Worm (Caenorhabditis elegans): ENCODE data around the gene Y57G11C.1147.

Gene Y57G11C.1147

DNA sequence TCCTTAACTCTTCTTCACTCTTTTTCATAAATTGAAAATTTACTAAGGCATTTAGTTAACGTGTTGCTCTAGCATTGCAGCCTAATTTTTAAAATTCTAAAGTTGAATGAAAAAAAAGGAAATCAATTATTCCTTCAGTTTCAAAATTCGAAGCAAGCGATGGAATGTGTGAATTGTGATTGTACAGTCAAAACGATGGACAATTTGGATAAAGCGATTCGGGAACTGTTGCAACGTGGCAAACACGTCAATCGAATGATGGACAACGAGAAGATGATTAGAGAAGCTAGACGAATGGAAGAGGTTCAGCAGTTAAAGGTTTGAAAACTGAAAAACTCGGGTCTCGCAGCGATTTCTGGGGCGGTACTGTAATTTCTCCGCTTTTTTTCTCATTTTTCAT is 1.9 kb upstream of the Y57G11C.1147 start, which contains the start of gene Y57G11C.14:
TSS of gene Y57G11C.14 (plus strand) at position 126 of the 400 bp plus-strand sequence.
- TF ChIP-seq egl-5 (tag; optimal IDR thresholded peaks at IDR 0.05): no peak
- no peak for TF ChIP-seq nhr-43 (tag; optimal IDR thresholded peaks at IDR 0.05; ENCODE audit: poor library complexity, severe bottlenecking)
- TF ChIP-seq ztf-4 (tag; optimal IDR thresholded peaks at IDR 0.05): no peak
- TF ChIP-seq elt-3 (tag; optimal IDR thresholded peaks at IDR 0.05): no peak
- TF ChIP-seq nhr-237 (tag; optimal IDR thresholded peaks at IDR 0.05): no peak
- no peak for TF ChIP-seq lin-39 (tag; optimal IDR thresholded peaks at IDR 0.05)
- TF ChIP-seq ceh-16 (tag; optimal IDR thresholded peaks at IDR 0.05): no peak
- TF ChIP-seq nhr-25 (tag; optimal IDR thresholded peaks at IDR 0.05): no peak
- no peak for TF ChIP-seq tbx-2 (tag; optimal IDR thresholded peaks at IDR 0.05)
- TF ChIP-seq fkh-2 (tag; optimal IDR thresholded peaks at IDR 0.05): no peak
- TF ChIP-seq egl-27 (tag; optimal IDR thresholded peaks at IDR 0.05): no peak
- no peak for TF ChIP-seq elt-1 (tag; optimal IDR thresholded peaks at IDR 0.05)
- no peak for TF ChIP-seq ceh-28 (tag; optimal IDR thresholded peaks at IDR 0.05)
- no peak for TF ChIP-seq nhr-77 (tag; optimal IDR thresholded peaks at IDR 0.05)
- no peak for TF ChIP-seq R02D3.7 (tag; optimal IDR thresholded peaks at IDR 0.05)
- no peak for TF ChIP-seq nhr-23 (tag; optimal IDR thresholded peaks at IDR 0.05)
- TF ChIP-seq nhr-12 (tag; optimal IDR thresholded peaks at IDR 0.05): no peak
- no peak for TF ChIP-seq fos-1 (tag; optimal IDR thresholded peaks at IDR 0.05)

- TF ChIP-seq pqm-1 (tag; optimal IDR thresholded peaks at IDR 0.05): no peak
- TF ChIP-seq ztf-11 (tag; optimal IDR thresholded peaks at IDR 0.05): no peak
- TF ChIP-seq elt-2 (tag; optimal IDR thresholded peaks at IDR 0.05): no peak
- no peak for TF ChIP-seq tbx-2 (tag; optimal IDR thresholded peaks at IDR 0.05)
- TF ChIP-seq pha-4 (tag; optimal IDR thresholded peaks at IDR 0.05): no peak
- TF ChIP-seq nhr-77 (tag; optimal IDR thresholded peaks at IDR 0.05): no peak
- no peak for TF ChIP-seq nhr-43 (tag; optimal IDR thresholded peaks at IDR 0.05; ENCODE audit: poor library complexity, severe bottlenecking)
Measured at ce11 chrIV:14797849-14798248, 535 bp upstream of the Y57G11C.1147 start, which contains the start of gene arl-8. Gene arl-8 (plus strand): TSS chrIV:14798149.

DNA sequence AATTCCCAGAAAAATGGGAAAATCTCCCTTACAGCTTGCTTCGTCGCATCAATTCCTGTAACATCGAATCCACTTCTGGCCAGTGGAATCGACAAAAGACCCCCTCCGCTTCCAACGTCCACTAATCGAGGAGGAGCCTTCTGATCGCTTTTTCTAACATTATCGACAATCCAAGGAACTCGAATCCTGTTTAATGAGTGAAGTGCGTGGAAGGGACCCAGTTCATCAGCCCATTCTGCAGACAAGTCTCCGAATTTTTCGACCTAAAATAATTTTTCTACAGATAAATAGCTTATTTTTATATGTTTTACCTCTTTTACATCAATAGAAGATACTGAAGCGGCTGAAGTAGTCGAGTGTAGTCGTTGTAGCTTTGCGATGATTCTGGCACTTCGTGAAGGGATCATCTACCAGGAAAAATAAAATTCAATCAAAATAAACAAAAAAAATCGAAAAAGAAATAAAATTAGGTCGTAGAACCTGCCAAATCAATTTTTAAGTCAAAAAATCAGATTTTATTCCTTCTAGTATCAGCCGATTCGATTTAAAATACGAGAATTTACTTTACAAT is 1.3 kb downstream of the Y57G11C.1147 start, which contains the start of gene coq-3:
TSS of gene coq-3 (minus strand) at position 407 of the 571 bp plus-strand sequence.
- TF ChIP-seq ama-1 (optimal IDR thresholded peaks at IDR 0.05): peak; percentile 83
- TF ChIP-seq ztf-4 (tag; optimal IDR thresholded peaks at IDR 0.05): peak; percentile 5
- TF ChIP-seq fkh-2 (tag; optimal IDR thresholded peaks at IDR 0.05): no peak
- peak; percentile 15 for TF ChIP-seq nhr-43 (tag; optimal IDR thresholded peaks at IDR 0.05; ENCODE audit: poor library complexity, severe bottlenecking)
- TF ChIP-seq zag-1 (tag; optimal IDR thresholded peaks at IDR 0.05): no peak

ce11 chrIV:14793900-14794624 is 3.3 kb downstream of the Y57G11C.1147 start:
- no peak for TF ChIP-seq ZK546.5 (tag; optimal IDR thresholded peaks at IDR 0.05)
- no peak for TF ChIP-seq nhr-76 (tag; optimal IDR thresholded peaks at IDR 0.05)
- TF ChIP-seq jun-1 (tag; optimal IDR thresholded peaks at IDR 0.05): peak; percentile 21
- TF ChIP-seq mdl-1 (tag; optimal IDR thresholded peaks at IDR 0.05): peak; percentile 23
- TF ChIP-seq nhr-23 (tag; optimal IDR thresholded peaks at IDR 0.05): peak; percentile 43
- TF ChIP-seq nfya-1 (tag; optimal IDR thresholded peaks at IDR 0.05; ENCODE audit: insufficient read depth): peak; percentile 71
- peak; percentile 24 for TF ChIP-seq R02D3.7 (tag; optimal IDR thresholded peaks at IDR 0.05)
- peak; percentile 17 for TF ChIP-seq pqm-1 (tag; optimal IDR thresholded peaks at IDR 0.05)
- no peak for TF ChIP-seq nhr-67 (tag; optimal IDR thresholded peaks at IDR 0.05)
- peak; percentile 75 for TF ChIP-seq nhr-25 (tag; optimal IDR thresholded peaks at IDR 0.05)
- TF ChIP-seq elt-1 (tag; optimal IDR thresholded peaks at IDR 0.05): peak; percentile 5
- TF ChIP-seq ama-1 (optimal IDR thresholded peaks at IDR 0.05): peak; percentile 55
- no peak for TF ChIP-seq ceh-16 (tag; optimal IDR thresholded peaks at IDR 0.05)
- peak; percentile 17 for TF ChIP-seq lin-15B (tag; optimal IDR thresholded peaks at IDR 0.05)
- TF ChIP-seq elt-3 (tag; optimal IDR thresholded peaks at IDR 0.05): no peak
- TF ChIP-seq lsy-12 (tag; optimal IDR thresholded peaks at IDR 0.05): peak; percentile 59
- TF ChIP-seq ztf-4 (tag; optimal IDR thresholded peaks at IDR 0.05): peak; percentile 28
- no peak for TF ChIP-seq fos-1 (tag; optimal IDR thresholded peaks at IDR 0.05)
- peak; percentile 48 for TF ChIP-seq hmg-11 (tag; optimal IDR thresholded peaks at IDR 0.05)
- TF ChIP-seq pha-4 (tag; optimal IDR thresholded peaks at IDR 0.05): peak; percentile 60
- no peak for TF ChIP-seq skn-1 (tag; optimal IDR thresholded peaks at IDR 0.05)
- TF ChIP-seq ztf-11 (tag; optimal IDR thresholded peaks at IDR 0.05): no peak
- peak; percentile 97 for TF ChIP-seq sea-2 (GFP tag; optimal IDR thresholded peaks at IDR 0.05)
- TF ChIP-seq ceh-28 (tag; optimal IDR thresholded peaks at IDR 0.05): peak; percentile 70
- peak; percentile 15 for TF ChIP-seq lin-39 (tag; optimal IDR thresholded peaks at IDR 0.05)
- TF ChIP-seq elt-2 (tag; optimal IDR thresholded peaks at IDR 0.05): peak; percentile 45
- no peak for TF ChIP-seq fkh-2 (tag; optimal IDR thresholded peaks at IDR 0.05)
- TF ChIP-seq nhr-43 (tag; optimal IDR thresholded peaks at IDR 0.05; ENCODE audit: poor library complexity, severe bottlenecking): peak; percentile 12
- no peak for TF ChIP-seq fkh-10 (GFP tag; optimal IDR thresholded peaks at IDR 0.05)
